Fruit fly (Drosophila melanogaster): ENCODE measurements around the gene CG3339.

CG3339 gene

DNA sequence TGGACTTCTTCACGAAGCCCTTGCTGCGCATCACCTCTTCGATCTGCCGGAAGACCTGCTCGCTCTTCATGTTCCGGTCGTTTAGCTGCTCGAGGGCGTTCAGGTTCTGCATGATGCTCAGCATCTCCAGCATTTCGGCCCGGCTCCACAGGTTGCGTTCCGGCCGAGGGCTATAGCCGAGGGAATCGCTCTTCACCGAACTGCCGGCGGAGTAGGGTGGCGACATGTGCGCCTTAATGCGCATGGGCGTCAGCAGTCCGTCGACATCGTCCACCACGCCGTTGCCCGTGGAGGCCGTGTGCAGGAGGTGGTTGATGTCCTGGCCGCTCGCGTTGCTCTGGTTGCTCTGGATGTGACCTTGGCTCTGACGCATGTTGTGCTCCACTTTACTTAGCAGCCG lies 42.6 kb downstream of the CG3339 start:
- TF ChIP-seq CG14711 (tag; optimal IDR thresholded peaks at IDR 0.05) (no peak), cic (GFP tag; optimal IDR thresholded peaks at IDR 0.05) (no peak), CG33017 (tag; optimal IDR thresholded peaks at IDR 0.05) (no peak), toe (GFP tag; optimal IDR thresholded peaks at IDR 0.05) (no peak), CG7101 (tag; optimal IDR thresholded peaks at IDR 0.05) (no peak), Crg-1 (GFP tag; optimal IDR thresholded peaks at IDR 0.05) (no peak), CG11617 (GFP tag; optimal IDR thresholded peaks at IDR 0.05) (no peak), ovo (GFP tag; optimal IDR thresholded peaks at IDR 0.05) (no peak), bab1 (GFP tag; optimal IDR thresholded peaks at IDR 0.05) (no peak), Mnt (GFP tag; optimal IDR thresholded peaks at IDR 0.05) (no peak), CG1620 (GFP tag; optimal IDR thresholded peaks at IDR 0.05) (no peak), pad (GFP tag; optimal IDR thresholded peaks at IDR 0.05) (no peak), Hr96 (GFP tag; optimal IDR thresholded peaks at IDR 0.05) (no peak), CG12768 (GFP tag; optimal IDR thresholded peaks at IDR 0.05) (no peak), cnc (optimal IDR thresholded peaks at IDR 0.05) (no peak), kay (GFP tag; ENCODE audit: borderline replicate concordance) (no peak), tj (GFP tag; optimal IDR thresholded peaks at IDR 0.05) (no peak), CG7045 (GFP tag; optimal IDR thresholded peaks at IDR 0.05) (no peak)

DNA sequence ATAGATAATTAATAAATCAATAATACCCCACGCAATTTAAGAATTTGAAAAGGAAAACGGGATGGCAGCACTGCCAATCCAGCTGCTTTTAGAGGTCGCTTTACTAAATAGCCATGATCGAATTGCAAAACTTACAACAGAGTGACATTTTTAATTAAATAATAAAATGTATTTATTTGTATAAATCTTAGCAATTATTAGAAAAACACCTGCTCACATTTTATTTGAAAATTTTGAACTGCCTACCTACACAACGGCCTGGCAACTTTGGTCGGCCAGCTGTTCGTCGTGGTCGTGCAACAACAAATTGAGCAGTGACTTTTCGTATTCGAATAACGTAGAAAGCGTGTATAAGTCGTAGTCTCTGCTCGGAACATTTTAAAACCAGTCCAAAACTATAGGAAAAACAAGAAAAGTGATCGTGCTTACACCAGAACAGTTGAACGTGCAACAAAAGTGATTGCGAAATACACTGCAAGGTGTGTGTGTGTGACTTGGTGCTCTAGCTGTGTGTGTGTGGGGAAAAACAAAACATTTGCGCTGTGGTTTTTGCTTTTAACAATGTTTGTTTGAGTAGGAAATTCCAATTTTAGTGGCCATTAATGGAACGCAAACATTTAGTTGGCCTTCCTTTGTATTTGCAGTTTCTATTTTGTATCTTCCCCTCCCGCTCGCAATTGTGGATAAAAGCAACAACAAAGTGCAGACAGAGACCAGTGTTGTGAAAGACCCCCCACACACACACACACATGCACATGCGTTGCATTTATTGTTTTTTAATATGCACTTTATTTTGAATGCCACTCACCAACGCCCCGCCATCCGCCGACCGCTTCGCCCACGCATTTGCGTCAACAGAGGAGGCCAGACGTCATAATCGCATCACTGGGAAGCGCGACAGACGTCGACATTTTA lies 47.3 kb downstream of the CG3339 start, which contains the start of gene CG5938:
Gene CG5938 (plus strand): TSS at position 262 of the 915 bp plus-strand sequence.
- TF ChIP-seq ovo (GFP tag; optimal IDR thresholded peaks at IDR 0.05): peak; percentile 20
- TF ChIP-seq cic (GFP tag; optimal IDR thresholded peaks at IDR 0.05): peak; percentile 78
- no peak for TF ChIP-seq Crg-1 (GFP tag; optimal IDR thresholded peaks at IDR 0.05)
- peak; percentile 12 for TF ChIP-seq CG33017 (tag; optimal IDR thresholded peaks at IDR 0.05)
- TF ChIP-seq CG11617 (GFP tag; optimal IDR thresholded peaks at IDR 0.05): peak; percentile 36
- peak; percentile 24 for TF ChIP-seq tj (GFP tag; optimal IDR thresholded peaks at IDR 0.05)
- TF ChIP-seq cnc (optimal IDR thresholded peaks at IDR 0.05): no peak
- TF ChIP-seq Mnt (GFP tag; optimal IDR thresholded peaks at IDR 0.05): peak; percentile 40
- TF ChIP-seq CG12768 (GFP tag; optimal IDR thresholded peaks at IDR 0.05): peak; percentile 72
- no peak for TF ChIP-seq Clk (GFP tag; optimal IDR thresholded peaks at IDR 0.05)
- TF ChIP-seq CG7101 (tag; optimal IDR thresholded peaks at IDR 0.05): peak; percentile 22
- TF ChIP-seq CG14711 (tag; optimal IDR thresholded peaks at IDR 0.05): peak; percentile 58
- peak; percentile 64 for TF ChIP-seq pad (GFP tag; optimal IDR thresholded peaks at IDR 0.05)
- peak; percentile 36 for TF ChIP-seq toe (GFP tag; optimal IDR thresholded peaks at IDR 0.05)
- TF ChIP-seq kay (GFP tag; ENCODE audit: borderline replicate concordance): no peak
- no peak for TF ChIP-seq Hr96 (GFP tag; optimal IDR thresholded peaks at IDR 0.05)
- no peak for TF ChIP-seq CG5204 (GFP tag; optimal IDR thresholded peaks at IDR 0.05)
- no peak for TF ChIP-seq bab1 (GFP tag; optimal IDR thresholded peaks at IDR 0.05)
- no peak for TF ChIP-seq CG1620 (GFP tag; optimal IDR thresholded peaks at IDR 0.05)
- peak; percentile 16 for TF ChIP-seq CG7045 (GFP tag; optimal IDR thresholded peaks at IDR 0.05)

DNA sequence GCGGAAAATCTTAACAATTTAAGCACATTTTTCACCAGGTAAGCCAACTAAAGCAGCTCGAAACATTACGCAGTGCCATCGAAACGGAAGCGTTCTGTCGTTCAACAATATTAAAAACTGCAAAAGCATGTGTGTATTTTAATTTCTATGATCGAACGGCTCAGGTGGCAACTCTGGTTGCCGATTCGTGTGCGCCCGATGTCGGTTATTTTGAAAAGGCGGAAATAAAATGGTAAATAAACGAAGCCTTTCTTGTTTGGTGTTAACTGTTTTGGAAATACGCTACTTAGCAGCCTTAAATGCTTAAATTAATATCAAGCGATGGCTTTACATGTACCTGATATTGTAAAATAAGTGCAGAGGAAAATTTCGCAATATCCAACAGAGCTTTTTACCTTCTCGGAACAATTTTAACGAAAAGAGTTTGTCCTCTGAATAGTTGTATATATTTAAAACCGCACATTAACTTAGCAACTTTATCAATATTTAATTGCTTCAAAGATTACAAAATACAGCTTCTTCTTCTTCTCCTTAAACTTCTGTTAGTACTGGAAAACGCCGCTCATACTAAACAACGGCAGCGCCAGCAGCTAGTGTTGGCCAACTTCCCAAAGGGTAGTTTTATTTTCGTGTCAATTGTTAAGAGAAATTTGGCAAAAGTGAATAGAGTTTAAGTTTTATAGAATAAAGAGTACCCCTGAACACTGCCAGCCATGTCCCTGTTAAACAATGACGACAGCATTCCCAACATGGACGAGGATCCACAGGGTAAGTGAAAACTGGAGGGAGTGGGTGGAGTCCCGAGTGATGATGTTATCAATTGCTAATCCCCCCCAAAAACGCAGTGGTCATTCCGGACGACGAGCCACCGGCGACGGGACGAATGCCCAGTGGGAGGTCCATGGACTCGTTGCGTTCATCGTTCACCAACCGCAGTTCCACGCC lies 48.7 kb downstream of the CG3339 start, which contains the start of gene CG5934:
Gene CG5934 (plus strand): TSS at position 588 of the 945 bp plus-strand sequence.
- peak; percentile 33 for TF ChIP-seq cic (GFP tag; optimal IDR thresholded peaks at IDR 0.05)
- TF ChIP-seq CG5204 (GFP tag; optimal IDR thresholded peaks at IDR 0.05): no peak
- no peak for TF ChIP-seq kay (GFP tag; ENCODE audit: borderline replicate concordance)
- TF ChIP-seq cnc (optimal IDR thresholded peaks at IDR 0.05): no peak
- TF ChIP-seq pad (GFP tag; optimal IDR thresholded peaks at IDR 0.05): peak; percentile 64
- TF ChIP-seq CG33017 (tag; optimal IDR thresholded peaks at IDR 0.05): peak; percentile 21
- no peak for TF ChIP-seq ovo (GFP tag; optimal IDR thresholded peaks at IDR 0.05)
- TF ChIP-seq Crg-1 (GFP tag; optimal IDR thresholded peaks at IDR 0.05): peak; percentile 82
- TF ChIP-seq toe (GFP tag; optimal IDR thresholded peaks at IDR 0.05): peak; percentile 36
- TF ChIP-seq Clk (GFP tag; optimal IDR thresholded peaks at IDR 0.05): peak; percentile 1
- TF ChIP-seq CG12768 (GFP tag; optimal IDR thresholded peaks at IDR 0.05): peak; percentile 71
- peak; percentile 30 for TF ChIP-seq CG7045 (GFP tag; optimal IDR thresholded peaks at IDR 0.05)
- peak; percentile 71 for TF ChIP-seq Hr96 (GFP tag; optimal IDR thresholded peaks at IDR 0.05)
- TF ChIP-seq CG11617 (GFP tag; optimal IDR thresholded peaks at IDR 0.05): peak; percentile 18
- TF ChIP-seq Mnt (GFP tag; optimal IDR thresholded peaks at IDR 0.05): peak; percentile 64
- peak; percentile 65 for TF ChIP-seq CG7101 (tag; optimal IDR thresholded peaks at IDR 0.05)
- TF ChIP-seq CG14711 (tag; optimal IDR thresholded peaks at IDR 0.05): peak; percentile 80
- TF ChIP-seq tj (GFP tag; optimal IDR thresholded peaks at IDR 0.05): no peak
- peak; percentile 86 for TF ChIP-seq CG1620 (GFP tag; optimal IDR thresholded peaks at IDR 0.05)
- TF ChIP-seq bab1 (GFP tag; optimal IDR thresholded peaks at IDR 0.05): no peak

DNA sequence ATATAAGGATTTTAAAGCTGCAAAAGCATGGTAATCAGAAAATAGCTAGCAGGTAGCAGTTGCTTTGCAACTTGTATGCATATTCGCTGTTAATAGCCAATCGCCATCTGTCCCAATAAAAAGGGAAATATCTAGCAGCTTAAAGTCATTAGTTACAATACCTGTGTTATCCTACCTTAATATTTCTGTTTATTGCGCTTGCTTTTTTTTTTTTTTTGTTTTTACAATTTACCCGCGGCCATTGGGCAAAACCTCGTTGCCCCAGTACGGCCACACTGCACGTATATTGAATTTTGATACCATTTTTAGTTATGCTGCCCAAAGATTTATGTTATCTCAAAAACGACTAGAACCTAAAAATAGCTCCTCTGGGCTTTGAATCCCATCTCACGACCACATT lies 49.9 kb downstream of the CG3339 start:
- no peak for TF ChIP-seq tj (GFP tag; optimal IDR thresholded peaks at IDR 0.05)

Data from whole organism, adult.